Worm (Caenorhabditis elegans): ENCODE results near the gene C11H1.5.

The C11H1.5 gene

DNA sequence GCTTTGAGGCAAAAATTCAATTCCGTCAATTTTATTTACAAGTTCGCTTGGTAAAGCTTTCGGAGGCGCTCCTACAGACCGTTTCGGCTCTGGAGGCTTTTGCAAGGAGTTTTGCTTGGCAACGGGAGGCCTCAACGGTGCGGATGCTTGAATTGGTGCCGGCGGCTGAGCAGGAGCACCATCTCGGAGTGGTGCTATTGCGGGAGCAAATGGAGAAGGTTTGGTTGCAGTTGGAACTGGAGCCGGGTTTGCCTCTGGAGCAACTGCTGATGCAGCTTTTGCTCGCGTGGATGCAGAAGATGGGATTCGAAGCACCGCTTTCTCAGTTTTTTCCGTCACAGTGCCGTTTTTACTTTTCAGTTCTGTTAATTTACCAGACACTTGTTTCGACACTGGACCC lies 13.0 kb downstream of the C11H1.5 start:
- TF ChIP-seq tra-4 (tag; optimal IDR thresholded peaks at IDR 0.05) (no peak), ets-7 (tag; optimal IDR thresholded peaks at IDR 0.05) (no peak), aly-1 (tag; optimal IDR thresholded peaks at IDR 0.05) (no peak), tbx-11 (GFP tag; IDR thresholded peaks at IDR 0.05) (no peak), tbx-37 (GFP tag; conservative IDR thresholded peaks at IDR 0.05) (no peak), scrt-1 (GFP tag; IDR thresholded peaks at IDR 0.05) (no peak)

DNA sequence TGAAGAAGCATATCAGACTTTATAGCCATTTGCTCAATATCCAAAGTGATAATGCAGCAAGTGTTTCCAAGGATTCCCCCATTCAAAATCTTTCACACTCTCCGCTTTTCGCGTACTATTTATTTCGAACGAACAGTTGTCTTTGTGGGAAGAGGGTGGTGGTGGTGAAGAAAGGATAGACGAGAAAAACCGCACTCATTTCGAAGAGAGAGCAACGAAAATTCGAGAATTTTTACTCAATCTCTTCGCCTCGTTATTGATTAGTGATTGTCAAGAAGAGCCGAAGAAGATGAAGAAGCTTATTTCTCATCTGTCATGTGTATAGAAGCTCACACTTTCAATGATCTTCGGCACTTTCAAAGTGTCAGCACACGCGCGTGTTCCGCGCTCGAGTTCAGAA lies 15.1 kb downstream of the C11H1.5 start:
- no peak for TF ChIP-seq flt-1 (GFP tag; IDR thresholded peaks at IDR 0.05)
- TF ChIP-seq hnd-1 (tag; optimal IDR thresholded peaks at IDR 0.05): no peak
- TF ChIP-seq hmg-4 (GFP tag; optimal IDR thresholded peaks at IDR 0.05): no peak
- no peak for TF ChIP-seq B0310.2 (tag; optimal IDR thresholded peaks at IDR 0.05)
- no peak for TF ChIP-seq pes-1 (GFP tag; IDR thresholded peaks at IDR 0.05)
- TF ChIP-seq hmbx-1 (tag; optimal IDR thresholded peaks at IDR 0.05): no peak
- TF ChIP-seq ceh-13 (GFP tag; optimal IDR thresholded peaks at IDR 0.05): no peak
- TF ChIP-seq F13C5.2 (tag; optimal IDR thresholded peaks at IDR 0.05): no peak
- no peak for TF ChIP-seq ets-7 (tag; optimal IDR thresholded peaks at IDR 0.05)
- TF ChIP-seq scrt-1 (GFP tag; IDR thresholded peaks at IDR 0.05): no peak
- no peak for TF ChIP-seq aly-1 (tag; optimal IDR thresholded peaks at IDR 0.05)
- no peak for TF ChIP-seq tbx-37 (GFP tag; conservative IDR thresholded peaks at IDR 0.05)

DNA sequence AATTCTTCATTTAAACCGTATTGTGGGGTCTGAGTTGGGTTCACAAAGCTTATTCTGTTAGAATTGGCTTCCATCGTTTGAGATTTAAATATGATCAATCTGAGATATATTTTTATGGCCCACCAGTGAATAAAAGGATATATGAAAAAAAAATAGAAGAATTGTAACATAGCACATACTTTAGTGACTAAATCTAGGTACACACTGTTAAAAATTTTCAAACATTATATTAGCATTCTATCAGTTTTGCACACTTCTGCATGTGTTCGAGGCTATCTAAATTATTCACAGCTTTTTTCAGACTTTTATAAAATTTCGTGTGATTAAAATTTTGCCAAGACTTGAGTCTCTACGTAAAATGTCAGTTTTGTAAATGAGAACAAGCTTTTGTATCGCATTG lies 21.5 kb downstream of the C11H1.5 start, which contains the start of gene E02H4.2:
E02H4.2 (minus strand) TSS at position 101 of the 400 bp plus-strand sequence.
- TF ChIP-seq B0310.2 (tag; optimal IDR thresholded peaks at IDR 0.05) (no peak), scrt-1 (GFP tag; IDR thresholded peaks at IDR 0.05) (no peak), flt-1 (GFP tag; IDR thresholded peaks at IDR 0.05) (no peak), ama-1 (optimal IDR thresholded peaks at IDR 0.05) (no peak), aly-1 (tag; optimal IDR thresholded peaks at IDR 0.05) (no peak)

DNA sequence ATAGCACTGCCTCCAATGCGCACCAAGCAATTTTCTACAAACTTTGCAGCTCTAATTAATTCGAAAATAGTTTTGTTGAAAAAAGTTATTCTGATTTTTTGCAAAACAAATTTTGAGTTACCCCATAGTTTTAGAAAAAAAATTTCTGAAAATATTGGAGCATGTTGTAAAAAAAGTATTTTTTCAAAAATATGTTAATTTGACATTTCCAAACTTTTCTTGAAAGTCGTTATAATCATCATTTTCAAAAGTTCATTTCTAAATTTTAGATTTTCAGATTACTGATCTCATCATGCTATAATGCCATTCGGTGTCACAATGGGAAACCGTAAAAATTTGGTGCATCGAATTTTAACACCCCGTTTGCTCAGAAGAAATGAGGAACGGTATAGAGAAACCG lies 35.2 kb downstream of the C11H1.5 start, which contains the start of gene del-1:
del-1 (plus strand) TSS at position 301 of the 400 bp plus-strand sequence.
- no peak for TF ChIP-seq aly-1 (tag; optimal IDR thresholded peaks at IDR 0.05)
- TF ChIP-seq flt-1 (GFP tag; IDR thresholded peaks at IDR 0.05): no peak
- TF ChIP-seq ceh-36 (tag; optimal IDR thresholded peaks at IDR 0.05): no peak
- no peak for TF ChIP-seq tra-4 (tag; optimal IDR thresholded peaks at IDR 0.05)
- no peak for TF ChIP-seq tbx-37 (GFP tag; conservative IDR thresholded peaks at IDR 0.05)
- TF ChIP-seq B0310.2 (tag; optimal IDR thresholded peaks at IDR 0.05): no peak
- TF ChIP-seq hmbx-1 (tag; optimal IDR thresholded peaks at IDR 0.05): no peak
- no peak for TF ChIP-seq scrt-1 (GFP tag; IDR thresholded peaks at IDR 0.05)
- TF ChIP-seq pes-1 (GFP tag; IDR thresholded peaks at IDR 0.05): no peak

DNA sequence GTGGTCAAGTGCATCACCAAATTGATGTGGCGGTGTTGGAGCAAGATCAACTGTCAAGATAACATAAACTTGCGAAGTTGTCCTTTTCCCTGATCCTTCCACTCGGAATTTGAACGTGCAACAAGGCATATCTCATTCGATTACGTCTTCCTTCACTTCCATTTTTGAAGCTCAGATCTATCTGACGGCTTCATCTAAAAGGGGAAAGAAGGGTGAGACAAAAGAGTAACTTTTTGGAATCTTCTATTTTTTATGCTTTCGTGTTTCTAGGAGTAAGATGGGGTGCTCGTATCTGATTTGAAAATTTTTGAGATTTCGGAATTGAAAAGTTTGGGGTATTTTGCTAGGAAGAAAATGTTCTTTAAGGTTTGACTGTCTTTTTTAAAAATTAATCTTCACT lies 35.8 kb downstream of the C11H1.5 start:
- TF ChIP-seq scrt-1 (GFP tag; IDR thresholded peaks at IDR 0.05) (no peak), F13C5.2 (tag; optimal IDR thresholded peaks at IDR 0.05) (no peak), tra-4 (tag; optimal IDR thresholded peaks at IDR 0.05) (no peak), hmg-4 (GFP tag; optimal IDR thresholded peaks at IDR 0.05) (no peak), hmbx-1 (tag; optimal IDR thresholded peaks at IDR 0.05) (no peak), ets-7 (tag; optimal IDR thresholded peaks at IDR 0.05) (no peak), aly-1 (tag; optimal IDR thresholded peaks at IDR 0.05) (no peak), ama-1 (optimal IDR thresholded peaks at IDR 0.05) (no peak)

DNA sequence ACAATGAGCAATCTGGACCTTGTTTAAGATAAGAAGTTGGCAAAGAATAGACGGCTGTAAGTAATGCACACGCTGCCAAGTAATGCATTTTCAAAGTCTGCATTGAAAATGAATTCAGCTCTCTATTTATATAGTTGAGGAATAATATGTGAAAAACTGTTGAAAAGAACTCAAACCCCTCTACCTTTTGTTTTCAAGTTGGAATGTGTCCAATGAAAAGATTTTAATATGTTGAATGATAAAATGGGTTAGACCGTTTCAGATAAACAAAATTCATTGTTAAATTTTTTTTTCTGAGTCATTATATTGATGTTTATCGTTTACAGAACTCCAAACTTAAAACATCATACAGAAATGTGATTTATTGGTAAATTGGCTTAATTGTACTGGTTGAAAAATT lies 39.5 kb downstream of the C11H1.5 start, which contains the start of gene E02H4.8:
E02H4.8 (minus strand) TSS at position 101 of the 400 bp plus-strand sequence.
- TF ChIP-seq scrt-1 (GFP tag; IDR thresholded peaks at IDR 0.05) (no peak), ama-1 (optimal IDR thresholded peaks at IDR 0.05) (no peak), hmbx-1 (tag; optimal IDR thresholded peaks at IDR 0.05) (no peak), flt-1 (GFP tag; IDR thresholded peaks at IDR 0.05) (no peak), hmg-4 (GFP tag; optimal IDR thresholded peaks at IDR 0.05) (no peak), sea-1 (GFP tag; conservative IDR thresholded peaks at IDR 0.05) (no peak), pes-1 (GFP tag; IDR thresholded peaks at IDR 0.05) (no peak), ets-7 (tag; optimal IDR thresholded peaks at IDR 0.05) (no peak), F13C5.2 (tag; optimal IDR thresholded peaks at IDR 0.05) (no peak), aly-1 (tag; optimal IDR thresholded peaks at IDR 0.05) (no peak), tra-4 (tag; optimal IDR thresholded peaks at IDR 0.05) (no peak), tbx-11 (GFP tag; IDR thresholded peaks at IDR 0.05) (no peak), ceh-13 (GFP tag; optimal IDR thresholded peaks at IDR 0.05) (no peak), B0310.2 (tag; optimal IDR thresholded peaks at IDR 0.05) (no peak), ceh-36 (tag; optimal IDR thresholded peaks at IDR 0.05) (no peak), tbx-37 (GFP tag; conservative IDR thresholded peaks at IDR 0.05) (no peak), hnd-1 (tag; optimal IDR thresholded peaks at IDR 0.05) (no peak)

DNA sequence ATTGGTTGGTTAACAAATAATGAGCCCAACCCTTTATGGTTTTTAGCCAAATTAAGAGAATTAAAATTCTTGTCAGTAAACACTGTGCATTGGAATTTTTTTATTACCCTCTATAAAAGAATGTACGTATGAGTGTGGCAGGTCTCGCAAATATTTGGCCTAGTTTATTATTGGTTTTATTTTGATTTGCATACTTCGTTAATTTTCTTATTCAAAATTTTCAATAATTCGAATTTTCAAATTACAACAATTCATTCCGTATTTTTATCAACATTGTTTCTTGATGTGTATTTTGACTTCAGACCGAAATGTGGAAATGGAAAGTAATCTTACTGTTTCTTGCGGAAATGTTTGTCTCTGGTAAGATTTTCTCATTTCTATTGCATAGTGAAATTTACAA lies 45.3 kb downstream of the C11H1.5 start, which contains the start of gene E02H4.4:
E02H4.4 (plus strand) TSS at position 301 of the 400 bp plus-strand sequence.
- no peak for TF ChIP-seq tbx-11 (GFP tag; IDR thresholded peaks at IDR 0.05)
- TF ChIP-seq hnd-1 (tag; optimal IDR thresholded peaks at IDR 0.05): no peak
- no peak for TF ChIP-seq hmbx-1 (tag; optimal IDR thresholded peaks at IDR 0.05)
- no peak for TF ChIP-seq ets-7 (tag; optimal IDR thresholded peaks at IDR 0.05)
- no peak for TF ChIP-seq ceh-13 (GFP tag; optimal IDR thresholded peaks at IDR 0.05)
- TF ChIP-seq hmg-4 (GFP tag; optimal IDR thresholded peaks at IDR 0.05): no peak
- no peak for TF ChIP-seq tbx-37 (GFP tag; conservative IDR thresholded peaks at IDR 0.05)
- no peak for TF ChIP-seq pes-1 (GFP tag; IDR thresholded peaks at IDR 0.05)
- no peak for TF ChIP-seq flt-1 (GFP tag; IDR thresholded peaks at IDR 0.05)

DNA sequence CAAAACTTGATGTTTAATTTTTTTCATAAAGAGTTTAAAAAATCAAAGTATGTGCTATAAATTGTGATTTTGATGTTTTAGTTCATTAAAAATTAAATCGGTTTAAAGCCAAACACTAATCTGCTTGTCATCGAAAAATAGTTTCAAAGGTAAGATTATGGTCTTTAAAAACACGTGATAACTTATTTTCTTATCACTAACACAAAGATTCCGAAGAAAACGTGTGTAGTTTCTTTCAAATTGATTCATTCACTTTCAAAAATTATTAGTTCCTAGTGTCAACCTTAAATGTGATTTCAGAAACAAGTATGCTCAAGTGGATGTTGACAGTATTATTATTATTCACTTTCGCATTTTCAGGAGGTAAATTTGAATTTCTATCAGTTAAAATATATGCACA lies 47.0 kb downstream of the C11H1.5 start, which contains the start of gene E02H4.7:
E02H4.7 (plus strand) TSS at position 301 of the 400 bp plus-strand sequence.
- TF ChIP-seq pes-1 (GFP tag; IDR thresholded peaks at IDR 0.05) (no peak), ceh-13 (GFP tag; optimal IDR thresholded peaks at IDR 0.05) (no peak), scrt-1 (GFP tag; IDR thresholded peaks at IDR 0.05) (no peak), hmg-4 (GFP tag; optimal IDR thresholded peaks at IDR 0.05) (no peak)

Data from whole organism, early embryonic.